Worm (Caenorhabditis elegans) whole organism, late embryonic: ENCODE data around the gene K12H6.6.

Experiments
- C38D4.7 ChIP-seq: fragments of 200-800 bp; sonication (Bioruptor generic); optimal IDR thresholded peaks from 2 replicates; lab custom pipeline; 2018; ENCODE audit warnings: mild to moderate bottlenecking, missing genetic modification characterization, moderate library complexity, missing compliant biosample characterization
- K02D7.2 ChIP-seq: sonication (generic microtip); optimal IDR thresholded peaks from 2 replicates; lab custom pipeline; 2017; ENCODE audit warnings: mild to moderate bottlenecking, missing genetic modification characterization, missing compliant biosample characterization
- K09A11.1 ChIP-seq: sonication (generic microtip); optimal IDR thresholded peaks from 2 replicates; lab custom pipeline; 2017; ENCODE audit warnings: antibody characterized with exemption, mild to moderate bottlenecking, missing genetic modification characterization, missing compliant biosample characterization; ENCODE audit not compliant: insufficient read depth
- T23F11.4 ChIP-seq: fragments of 200-800 bp; sonication (Bioruptor generic); optimal IDR thresholded peaks from 2 replicates; lab custom pipeline; 2018; ENCODE audit warnings: mild to moderate bottlenecking, missing genetic modification characterization, missing compliant biosample characterization
- Y22D7AL.16 ChIP-seq: sonication (generic microtip); optimal IDR thresholded peaks from 2 replicates; lab custom pipeline; 2016; ENCODE audit warnings: missing genetic modification characterization, missing compliant biosample characterization
- ceh-18 ChIP-seq: sonication (generic microtip); optimal IDR thresholded peaks from 2 replicates; lab custom pipeline; 2016; ENCODE audit warnings: missing genetic modification characterization, missing compliant biosample characterization
- ceh-19 ChIP-seq: fragments of 200-800 bp; sonication (Bioruptor generic); optimal IDR thresholded peaks from 2 replicates; lab custom pipeline; 2018; ENCODE audit warnings: mild to moderate bottlenecking, missing genetic modification characterization, missing compliant biosample characterization
- ceh-31 ChIP-seq: sonication (generic microtip); optimal IDR thresholded peaks from 2 replicates; lab custom pipeline; 2016; ENCODE audit warnings: missing genetic modification characterization, missing compliant biosample characterization
- ceh-34 ChIP-seq: sonication (generic microtip); optimal IDR thresholded peaks from 2 replicates; lab custom pipeline; 2016; ENCODE audit warnings: mild to moderate bottlenecking, missing genetic modification characterization, missing compliant biosample characterization
- ceh-45 ChIP-seq: fragments of 200-800 bp; sonication (Bioruptor generic); IDR thresholded peaks from 2 replicates; pipeline ENCODE4 v1.3.6; 2022; ENCODE audit warnings: missing genetic modification reagents, missing genetic modification characterization, missing compliant biosample characterization
- ceh-6 ChIP-seq: fragments of 200-800 bp; sonication (Bioruptor generic); optimal IDR thresholded peaks from 2 replicates; lab custom pipeline; 2018; ENCODE audit warnings: mild to moderate bottlenecking, missing genetic modification characterization, missing compliant biosample characterization
- ceh-9 ChIP-seq: sonication (generic microtip); optimal IDR thresholded peaks from 2 replicates; lab custom pipeline; 2016; ENCODE audit warnings: mild to moderate bottlenecking, missing genetic modification characterization, inconsistent platforms, missing compliant biosample characterization
- che-1 ChIP-seq: sonication (generic microtip); optimal IDR thresholded peaks from 2 replicates; lab custom pipeline; 2016; ENCODE audit warnings: mild to moderate bottlenecking, missing genetic modification characterization, missing compliant biosample characterization
- dve-1 ChIP-seq: sonication (generic microtip); optimal IDR thresholded peaks from 2 replicates; lab custom pipeline; 2017; ENCODE audit warnings: antibody characterized with exemption, mild to moderate bottlenecking, missing genetic modification characterization, missing compliant biosample characterization
- elt-2 ChIP-seq: sonication (generic microtip); optimal IDR thresholded peaks from 2 replicates; lab custom pipeline; 2016; ENCODE audit warnings: missing genetic modification reagents, missing genetic modification characterization, missing compliant biosample characterization
- ets-4 ChIP-seq: sonication (generic microtip); optimal IDR thresholded peaks from 2 replicates; lab custom pipeline; 2016; ENCODE audit warnings: missing genetic modification characterization, missing compliant biosample characterization
- eyg-1 ChIP-seq: sonication (generic microtip); optimal IDR thresholded peaks from 2 replicates; lab custom pipeline; 2016; ENCODE audit warnings: missing genotype, missing genetic modification characterization, missing compliant biosample characterization
- fax-1 ChIP-seq: sonication (generic microtip); optimal IDR thresholded peaks from 2 replicates; lab custom pipeline; 2016; ENCODE audit warnings: missing genotype, missing genetic modification characterization, missing compliant biosample characterization
- gmeb-2 ChIP-seq: sonication (generic microtip); optimal IDR thresholded peaks from 2 replicates; lab custom pipeline; 2016; ENCODE audit warnings: missing genetic modification characterization, inconsistent platforms, missing compliant biosample characterization
- hlh-13 ChIP-seq: fragments of 200-800 bp; sonication (Bioruptor generic); optimal IDR thresholded peaks from 2 replicates; lab custom pipeline; 2018; ENCODE audit warnings: mild to moderate bottlenecking, missing genetic modification characterization, missing compliant biosample characterization
- hlh-30 ChIP-seq: sonication (generic microtip); optimal IDR thresholded peaks from 2 replicates; lab custom pipeline; 2017; ENCODE audit warnings: antibody characterized with exemption, missing genetic modification characterization, missing compliant biosample characterization; ENCODE audit not compliant: insufficient read depth
- hlh-6 ChIP-seq: sonication (generic microtip); optimal IDR thresholded peaks from 2 replicates; lab custom pipeline; 2016; ENCODE audit warnings: missing genotype, missing genetic modification characterization, missing compliant biosample characterization
- lim-6 ChIP-seq: sonication (generic microtip); optimal IDR thresholded peaks from 2 replicates; lab custom pipeline; 2016; ENCODE audit warnings: missing genetic modification characterization, missing compliant biosample characterization
- madf-2 ChIP-seq: sonication (generic microtip); optimal IDR thresholded peaks from 2 replicates; lab custom pipeline; 2017; ENCODE audit warnings: missing genetic modification characterization, missing compliant biosample characterization
- mec-3 ChIP-seq: sonication (generic microtip); optimal IDR thresholded peaks from 2 replicates; lab custom pipeline; 2016; ENCODE audit warnings: borderline replicate concordance, missing genetic modification characterization, missing compliant biosample characterization
- nhr-11 ChIP-seq: fragments of 150-350 bp; optimal IDR thresholded peaks from 2 replicates; lab custom pipeline; 2014; ENCODE audit warnings: missing biosample characterization, missing genetic modification characterization
- npax-4 ChIP-seq: sonication (generic microtip); optimal IDR thresholded peaks from 2 replicates; lab custom pipeline; 2016; ENCODE audit warnings: missing genetic modification characterization, missing compliant biosample characterization
- pax-1 ChIP-seq: fragments of 150-350 bp; optimal IDR thresholded peaks from 2 replicates; lab custom pipeline; 2014; ENCODE audit warnings: missing biosample characterization, missing genetic modification characterization
- pha-2 ChIP-seq: sonication (generic microtip); optimal IDR thresholded peaks from 2 replicates; lab custom pipeline; 2017; ENCODE audit warnings: mild to moderate bottlenecking, missing genetic modification characterization, missing compliant biosample characterization
- pqm-1 ChIP-seq: sonication (generic microtip); optimal IDR thresholded peaks from 2 replicates; lab custom pipeline; 2016; ENCODE audit warnings: missing genetic modification characterization, missing compliant biosample characterization
- ref-2 ChIP-seq: sonication (generic microtip); optimal IDR thresholded peaks from 2 replicates; lab custom pipeline; 2016; ENCODE audit warnings: missing genetic modification characterization, missing compliant biosample characterization
- rnt-1 ChIP-seq: sonication (generic microtip); optimal IDR thresholded peaks from 2 replicates; lab custom pipeline; 2016; ENCODE audit warnings: missing genetic modification characterization, missing compliant biosample characterization
- sox-2 ChIP-seq: fragments of 200-800 bp; sonication (Bioruptor generic); IDR thresholded peaks from 2 replicates; pipeline ENCODE4 v1.3.6; 2022; ENCODE audit warnings: missing genetic modification reagents, missing genetic modification characterization, missing compliant biosample characterization
- tbx-2 ChIP-seq: sonication (generic microtip); optimal IDR thresholded peaks from 2 replicates; lab custom pipeline; 2016; ENCODE audit warnings: missing genetic modification characterization, missing compliant biosample characterization
- tbx-7 ChIP-seq: sonication (generic microtip); optimal IDR thresholded peaks from 2 replicates; lab custom pipeline; 2016; ENCODE audit warnings: missing genotype, missing genetic modification characterization, missing compliant biosample characterization
- unc-3 ChIP-seq, 2 experiments: fragments of 200-800 bp in 1 of 2; sonication (Bioruptor generic) in 1 of 2; sonication (generic microtip) in 1 of 2; conservative IDR thresholded peaks in 1 of 2; optimal IDR thresholded peaks in 1 of 2; 2 replicates each; pipeline versions ENCODE4 v1.3.6 to Lab custom; 2016 to 2022; ENCODE audit warnings: missing compliant biosample characterization in 2 of 2, missing genetic modification characterization in 2 of 2, missing genetic modification reagents in 1 of 2
- unc-55 ChIP-seq: sonication (generic microtip); optimal IDR thresholded peaks from 2 replicates; lab custom pipeline; 2017; ENCODE audit warnings: missing biosample characterization, missing genetic modification reagents, missing genetic modification characterization
- ztf-16 ChIP-seq: sonication (generic microtip); optimal IDR thresholded peaks from 2 replicates; lab custom pipeline; 2017; ENCODE audit warnings: missing genetic modification characterization, missing compliant biosample characterization

The K12H6.6 gene

DNA sequence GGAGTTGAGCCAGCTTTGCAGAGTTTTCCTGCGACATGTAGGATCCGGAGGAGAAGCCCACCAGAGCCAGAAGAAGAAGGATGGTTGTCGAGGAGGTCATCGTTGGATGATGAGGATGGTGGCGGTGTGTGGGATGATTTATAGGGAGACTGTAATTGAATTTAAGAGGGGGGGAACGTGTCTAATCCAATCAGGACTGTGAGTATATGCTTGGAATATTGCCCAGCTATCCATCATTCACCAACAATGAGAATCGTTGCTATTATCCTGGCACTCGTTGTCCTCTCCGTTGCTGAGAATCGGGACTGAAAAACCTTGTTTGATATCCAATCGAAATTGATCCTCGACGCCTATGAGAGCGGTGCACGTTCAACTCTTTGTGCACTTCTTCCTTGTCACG is 5.0 kb downstream of the K12H6.6 start, which contains the start of gene K12H6.5:
K12H6.5 (minus strand) TSS at position 101 of the 400 bp plus-strand sequence.
- TF ChIP-seq Y22D7AL.16 (tag; lab: Kevin White, UChicago) (no peak), mec-3 (tag; lab: Kevin White, UChicago) (no peak), pqm-1 (tag; lab: Kevin White, UChicago) (no peak), madf-2 (no peak), ztf-16 (tag; lab: Kevin White, UChicago) (no peak), lim-6 (tag; lab: Kevin White, UChicago) (no peak), hlh-13 (no peak), ets-4 (no peak), tbx-7 (tag; lab: Kevin White, UChicago) (no peak), npax-4 (no peak)
- TF ChIP-seq, all 69 proteins: peak for 0

DNA sequence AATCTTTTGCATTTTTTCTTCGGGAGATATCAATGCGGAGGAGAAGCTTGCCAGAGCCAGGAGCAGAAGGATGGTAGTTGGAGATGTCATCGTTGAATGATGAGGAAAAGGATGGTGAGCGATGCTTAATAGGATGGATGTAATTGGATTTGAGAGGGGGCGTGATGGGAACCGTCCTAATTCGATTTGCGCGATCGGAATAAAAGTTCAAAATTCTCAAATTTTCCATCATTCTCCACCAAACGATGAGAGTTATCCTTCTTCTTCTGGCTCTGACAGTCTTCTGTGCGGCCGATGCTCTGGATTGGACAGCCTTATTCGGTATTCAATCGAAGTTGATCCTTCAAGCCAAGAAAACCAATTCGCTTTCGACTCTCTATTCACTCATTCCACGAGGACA is 6.9 kb downstream of the K12H6.6 start, which contains the start of the genes K12H6.4 and K12H6.9:
K12H6.4 (minus strand) TSS at position 101 of the 400 bp plus-strand sequence.
K12H6.9 (plus strand) TSS at position 236 of the 400 bp plus-strand sequence.
- TF ChIP-seq ceh-19 (GFP tag; lab: Kevin White, UChicago) (no peak), ceh-34 (tag; lab: Kevin White, UChicago) (no peak), K02D7.2 (tag; lab: Kevin White, UChicago) (no peak), tbx-2 (tag; lab: Kevin White, UChicago) (no peak), fax-1 (no peak), gmeb-2 (tag; lab: Kevin White, UChicago) (no peak), ceh-6 (GFP tag; lab: Kevin White, UChicago) (no peak), Y22D7AL.16 (tag; lab: Kevin White, UChicago) (no peak), unc-3 (GFP tag; conservative IDR thresholded peaks at IDR 0.05; lab: Robert Waterston, UW) (no peak), unc-3 (tag; optimal IDR thresholded peaks at IDR 0.05; lab: Kevin White, UChicago) (no peak), ceh-9 (no peak), ceh-31 (tag; lab: Kevin White, UChicago) (no peak), eyg-1 (no peak), ceh-18 (no peak), C38D4.7 (no peak), elt-2 (tag; lab: Kevin White, UChicago) (no peak)

DNA sequence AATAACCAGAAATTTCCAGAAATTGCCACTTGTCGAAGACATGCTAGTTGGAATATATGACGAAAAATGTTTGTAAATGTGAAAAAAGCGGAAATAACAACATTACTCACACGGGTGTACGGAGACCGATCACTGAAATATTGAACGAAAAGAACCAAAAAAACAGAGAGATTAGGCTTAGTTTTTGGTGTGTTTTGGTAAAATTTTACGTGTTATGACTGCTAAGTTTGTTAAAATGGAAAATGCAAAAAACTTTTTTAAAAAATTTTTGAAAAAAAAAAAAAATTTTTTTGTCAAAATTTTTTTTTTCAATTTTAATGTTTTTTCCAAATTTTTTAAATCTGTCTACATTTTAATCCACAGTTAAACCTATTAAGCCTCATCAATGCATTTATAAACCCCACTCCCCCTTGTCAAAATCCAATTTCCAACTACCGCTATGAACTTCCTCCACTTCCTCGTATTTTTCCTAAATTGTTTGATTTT is 8.6 kb downstream of the K12H6.6 start, which contains the start of the genes fut-4 and K12H6.10:
fut-4 (minus strand) TSS at position 101 of the 486 bp plus-strand sequence.
K12H6.10 (plus strand) TSS at position 436 of the 486 bp plus-strand sequence.
- TF ChIP-seq hlh-6 (tag; lab: Kevin White, UChicago), result no peak
- no peak for TF ChIP-seq ceh-45 (GFP tag; lab: Robert Waterston, UW)
- no peak for TF ChIP-seq che-1
- no peak for TF ChIP-seq pha-2
- TF ChIP-seq K09A11.1 (tag; lab: Kevin White, UChicago), result no peak
- TF ChIP-seq ref-2 (tag; lab: Kevin White, UChicago), result no peak
- no peak for TF ChIP-seq hlh-30 (tag; lab: Kevin White, UChicago)
- no peak for TF ChIP-seq ceh-34 (tag; lab: Kevin White, UChicago)
- TF ChIP-seq, all 69 proteins: peak for 0

DNA sequence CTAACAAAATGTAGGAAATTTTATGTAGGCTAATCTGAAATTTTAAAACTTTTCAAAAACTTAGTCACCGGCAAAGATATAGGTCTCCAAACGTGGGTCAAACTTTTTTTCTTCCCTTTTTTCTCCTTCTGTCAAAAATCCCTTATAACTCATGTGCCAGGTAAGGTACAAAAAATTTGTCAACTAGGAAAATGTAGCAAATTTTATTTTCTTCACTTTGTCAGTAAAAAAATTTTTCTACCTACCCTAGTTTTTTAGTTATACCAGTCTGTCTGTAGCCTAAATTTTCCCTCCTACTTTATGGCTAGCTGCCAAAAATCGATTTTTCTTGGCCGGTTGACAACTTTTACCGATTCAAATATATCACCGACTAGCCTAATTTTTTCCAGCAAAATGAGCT is 14.4 kb downstream of the K12H6.6 start, which contains the start of gene set-13:
set-13 (plus strand) TSS at position 301 of the 400 bp plus-strand sequence.
- no peak for TF ChIP-seq eyg-1
- no peak for TF ChIP-seq ceh-6 (GFP tag; lab: Kevin White, UChicago)
- no peak for TF ChIP-seq pax-1 (tag; lab: Kevin White, UChicago)
- no peak for TF ChIP-seq pqm-1 (tag; lab: Kevin White, UChicago)
- TF ChIP-seq tbx-7 (tag; lab: Kevin White, UChicago), result no peak
- TF ChIP-seq ceh-45 (GFP tag; lab: Robert Waterston, UW), result no peak
- TF ChIP-seq T23F11.4 (GFP tag; lab: Kevin White, UChicago), result no peak
- no peak for TF ChIP-seq ceh-18
- no peak for TF ChIP-seq unc-55 (GFP tag; lab: Kevin White, UChicago)
- TF ChIP-seq fax-1, result no peak
- TF ChIP-seq rnt-1 (tag; lab: Kevin White, UChicago), result no peak
- no peak for TF ChIP-seq nhr-11 (tag; lab: Kevin White, UChicago)
- TF ChIP-seq dve-1 (tag; lab: Kevin White, UChicago), result no peak
- TF ChIP-seq madf-2, result no peak
- TF ChIP-seq Y22D7AL.16 (tag; lab: Kevin White, UChicago), result no peak
- TF ChIP-seq hlh-6 (tag; lab: Kevin White, UChicago), result no peak
- TF ChIP-seq sox-2, result no peak
- TF ChIP-seq, all 69 proteins: peak for 0
